Fruit fly (Drosophila melanogaster): ENCODE data around the gene Kcmf1.

Gene Kcmf1

DNA sequence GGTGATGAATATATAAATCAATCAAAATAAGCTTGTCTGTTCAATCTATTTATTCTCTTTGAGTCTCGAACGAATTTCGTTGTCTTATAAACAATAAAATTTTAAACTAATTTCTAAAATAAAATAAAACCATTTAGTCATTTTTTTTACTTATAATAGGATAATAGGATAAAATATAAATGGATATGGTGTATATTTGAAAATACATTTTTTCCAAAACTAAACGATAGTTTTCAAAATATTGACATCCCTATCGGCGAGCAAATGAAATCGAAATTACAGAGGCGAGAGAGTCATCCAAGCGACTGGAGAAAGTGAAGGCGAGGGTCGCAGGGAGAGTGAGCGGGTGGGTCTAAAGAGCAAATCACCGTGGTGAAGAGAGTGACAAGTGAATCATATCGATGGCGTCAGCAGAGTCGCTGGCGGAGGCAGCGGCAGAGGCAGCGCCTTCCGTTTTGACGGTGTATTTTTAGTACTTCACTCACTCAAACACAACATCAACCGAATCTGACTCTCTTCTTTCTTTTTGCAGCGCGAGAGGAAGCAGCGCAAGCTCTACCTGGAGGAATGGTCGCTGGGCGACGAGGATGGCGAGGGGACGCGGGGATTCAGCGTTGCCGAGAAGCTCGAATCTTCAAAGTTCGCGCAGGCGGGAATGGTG is 42.8 kb upstream of the Kcmf1 start (continued):
- peak; percentile 97 for TF ChIP-seq bcd (GFP tag; optimal IDR thresholded peaks at IDR 0.05)
- peak; percentile 77 for TF ChIP-seq Jarid2 (GFP tag; optimal IDR thresholded peaks at IDR 0.05)
- peak; percentile 39 for TF ChIP-seq Camta (GFP tag; optimal IDR thresholded peaks at IDR 0.05)
- no peak for TF ChIP-seq zf30C (GFP tag; optimal IDR thresholded peaks at IDR 0.05)
- TF ChIP-seq stwl (tag; optimal IDR thresholded peaks at IDR 0.05): peak; percentile 59
- TF ChIP-seq org-1 (GFP tag; optimal IDR thresholded peaks at IDR 0.05): peak; percentile 95
- TF ChIP-seq CG17802 (tag; optimal IDR thresholded peaks at IDR 0.05): peak; percentile 69
- peak; percentile 97 for TF ChIP-seq Oli (tag; optimal IDR thresholded peaks at IDR 0.05)
- peak; percentile 98 for TF ChIP-seq cwo (GFP tag; optimal IDR thresholded peaks at IDR 0.05)
- TF ChIP-seq Mes4 (GFP tag; optimal IDR thresholded peaks at IDR 0.05): peak; percentile 63
- no peak for TF ChIP-seq Gsc (GFP tag; IDR thresholded peaks at IDR 0.05)
- TF ChIP-seq ems (GFP tag; optimal IDR thresholded peaks at IDR 0.05): peak; percentile 45
- TF ChIP-seq CG10274 (GFP tag; optimal IDR thresholded peaks at IDR 0.05): peak; percentile 87
- no peak for TF ChIP-seq CG6689 (GFP tag; IDR thresholded peaks at IDR 0.05)
- peak; percentile 98 for TF ChIP-seq CG18619 (GFP tag; optimal IDR thresholded peaks at IDR 0.05)
- TF ChIP-seq CG11560 (tag; IDR thresholded peaks at IDR 0.05): no peak
- peak; percentile 98 for TF ChIP-seq dmrt11E (tag; optimal IDR thresholded peaks at IDR 0.05)
- TF ChIP-seq nmo (GFP tag; optimal IDR thresholded peaks at IDR 0.05): peak; percentile 99
- TF ChIP-seq Hand (GFP tag; optimal IDR thresholded peaks at IDR 0.05): peak; percentile 97
- TF ChIP-seq Nf-YB (GFP tag; optimal IDR thresholded peaks at IDR 0.05): peak; percentile 92
- peak; percentile 97 for TF ChIP-seq caup (GFP tag; optimal IDR thresholded peaks at IDR 0.05; ENCODE audit: severe bottlenecking)
- no peak for TF ChIP-seq bbx (GFP tag; IDR thresholded peaks at IDR 0.05; ENCODE audit: partially characterized antibody)
- TF ChIP-seq wek (GFP tag; optimal IDR thresholded peaks at IDR 0.05): peak; percentile 55
- peak; percentile 98 for TF ChIP-seq BtbVII (GFP tag; optimal IDR thresholded peaks at IDR 0.05)
- peak in 1 of 2 experiments; percentile 72 for TF ChIP-seq tll (GFP tag; optimal IDR thresholded peaks at IDR 0.05)
- peak; percentile 88 for TF ChIP-seq Max (GFP tag; optimal IDR thresholded peaks at IDR 0.05)
- TF ChIP-seq gcm (GFP tag; optimal IDR thresholded peaks at IDR 0.05): peak; percentile 99
- peak; percentile 98 for TF ChIP-seq odd (GFP tag; optimal IDR thresholded peaks at IDR 0.05)
- TF ChIP-seq YL-1 (GFP tag; optimal IDR thresholded peaks at IDR 0.05): peak; percentile 95
- peak; percentile 99 for TF ChIP-seq CG2678 (tag; optimal IDR thresholded peaks at IDR 0.05)
- no peak for TF ChIP-seq sim (GFP tag; IDR thresholded peaks at IDR 0.05)
- peak; percentile 98 for TF ChIP-seq CG1233 (GFP tag; optimal IDR thresholded peaks at IDR 0.05)
- TF ChIP-seq lab (GFP tag; optimal IDR thresholded peaks at IDR 0.05): peak; percentile 99
- no peak for TF ChIP-seq sob (GFP tag; IDR thresholded peaks at IDR 0.05)
- peak; percentile 98 for TF ChIP-seq HLHmδ (GFP tag; optimal IDR thresholded peaks at IDR 0.05)
- TF ChIP-seq Sox100B (GFP tag; optimal IDR thresholded peaks at IDR 0.05): peak; percentile 99
- TF ChIP-seq CG13296 (GFP tag; optimal IDR thresholded peaks at IDR 0.05): peak; percentile 99
- TF ChIP-seq CG14860 (GFP tag; IDR thresholded peaks at IDR 0.05; ENCODE audit: partially characterized antibody): no peak
- TF ChIP-seq CG11504 (tag; optimal IDR thresholded peaks at IDR 0.05): peak; percentile 98
- peak; percentile 88 for TF ChIP-seq CG12071 (GFP tag; optimal IDR thresholded peaks at IDR 0.05)
- TF ChIP-seq usp (GFP tag; optimal IDR thresholded peaks at IDR 0.05): no peak
- no peak for TF ChIP-seq Drgx (GFP tag; IDR thresholded peaks at IDR 0.05)
- TF ChIP-seq Hmx (GFP tag; optimal IDR thresholded peaks at IDR 0.05): peak; percentile 63
- peak; percentile 96 for TF ChIP-seq Six4 (GFP tag; optimal IDR thresholded peaks at IDR 0.05)
- TF ChIP-seq CG8359 (GFP tag; optimal IDR thresholded peaks at IDR 0.05; ENCODE audit: borderline replicate concordance): peak; percentile 87
- TF ChIP-seq CG12104 (GFP tag; optimal IDR thresholded peaks at IDR 0.05): peak; percentile 99
- peak; percentile 96 for TF ChIP-seq CG15696 (tag; optimal IDR thresholded peaks at IDR 0.05)
- peak; percentile 79 for TF ChIP-seq Sry-β (GFP tag; optimal IDR thresholded peaks at IDR 0.05)
